Worm (Caenorhabditis elegans) whole organism, young adult: ENCODE results near the gene F42G10.1.

Experiments used
- B0019.2 ChIP-seq: fragments of 200-800 bp; sonication (Bioruptor generic); conservative IDR thresholded peaks from 2 replicates; pipeline ENCODE4 v1.3.6; 2022; ENCODE audit warnings: missing genetic modification reagents, missing genetic modification characterization, missing compliant biosample characterization
- B0336.3 ChIP-seq: fragments of 200-800 bp; sonication (Bioruptor generic); IDR thresholded peaks from 2 replicates; pipeline ENCODE4 v1.3.6; 2022; ENCODE audit warnings: missing genetic modification characterization, missing compliant biosample characterization
- C17E4.6 ChIP-seq: fragments of 200-800 bp; sonication (Bioruptor generic); IDR thresholded peaks from 2 replicates; pipeline ENCODE4 v1.3.6; 2022; ENCODE audit warnings: missing genetic modification reagents, missing genetic modification characterization, missing compliant biosample characterization
- F39B2.1 ChIP-seq: fragments of 200-800 bp; sonication (Bioruptor generic); IDR thresholded peaks from 2 replicates; pipeline ENCODE4 v1.3.6; 2022; ENCODE audit warnings: missing genetic modification reagents, missing genetic modification characterization, missing compliant biosample characterization
- F49E8.2 ChIP-seq: sonication (generic microtip); optimal IDR thresholded peaks from 3 replicates; lab custom pipeline; 2017; ENCODE audit warnings: missing genetic modification characterization, mild to moderate bottlenecking, missing compliant biosample characterization, antibody characterized with exemption, moderate library complexity; ENCODE audit not compliant: insufficient read depth
- F52B5.7 ChIP-seq: sonication (generic microtip); optimal IDR thresholded peaks from 2 replicates; lab custom pipeline; 2016; ENCODE audit warnings: mild to moderate bottlenecking, missing genetic modification characterization, missing compliant biosample characterization
- F55B11.4 ChIP-seq: sonication (generic microtip); optimal IDR thresholded peaks from 2 replicates; lab custom pipeline; 2016; ENCODE audit warnings: missing compliant biosample characterization, missing genetic modification characterization, borderline replicate concordance; ENCODE audit not compliant: insufficient read depth
- K11D2.4 ChIP-seq: fragments of 200-800 bp; sonication (Bioruptor generic); IDR thresholded peaks from 2 replicates; pipeline ENCODE4 v1.3.6; 2022; ENCODE audit warnings: missing genetic modification reagents, missing genetic modification characterization, missing compliant biosample characterization
- T07F8.4 ChIP-seq: sonication (generic microtip); optimal IDR thresholded peaks from 2 replicates; lab custom pipeline; 2016; ENCODE audit warnings: mild to moderate bottlenecking, missing genetic modification characterization, moderate library complexity, missing compliant biosample characterization
- T26A5.8 ChIP-seq: sonication (generic microtip); optimal IDR thresholded peaks from 2 replicates; lab custom pipeline; 2016; ENCODE audit warnings: missing genetic modification characterization, missing compliant biosample characterization
- aptf-3 ChIP-seq: fragments of 200-800 bp; sonication (Bioruptor generic); IDR thresholded peaks from 2 replicates; pipeline ENCODE4 v1.3.6; 2022; ENCODE audit warnings: missing genetic modification characterization, missing compliant biosample characterization
- attf-5 ChIP-seq: fragments of 200-800 bp; sonication (Bioruptor generic); optimal IDR thresholded peaks from 2 replicates; lab custom pipeline; 2018; ENCODE audit warnings: mild to moderate bottlenecking, missing genetic modification characterization, missing compliant biosample characterization
- attf-6 ChIP-seq: fragments of 200-800 bp; sonication (Bioruptor generic); IDR thresholded peaks from 2 replicates; pipeline ENCODE4 v1.3.6; 2022; ENCODE audit warnings: missing genetic modification reagents, missing genetic modification characterization, missing compliant biosample characterization
- bed-2 ChIP-seq: fragments of 200-800 bp; sonication (Bioruptor generic); IDR thresholded peaks from 2 replicates; pipeline ENCODE4 v1.3.6; 2022; ENCODE audit warnings: missing genetic modification reagents, missing genetic modification characterization, missing compliant biosample characterization
- ccch-3 ChIP-seq: fragments of 200-800 bp; sonication (Bioruptor generic); optimal IDR thresholded peaks from 2 replicates; lab custom pipeline; 2018; ENCODE audit warnings: mild to moderate bottlenecking, missing genetic modification characterization, missing compliant biosample characterization
- cebp-1 ChIP-seq, 2 experiments: fragments of 200-800 bp in 1 of 2; sonication (Bioruptor generic) in 1 of 2; sonication (generic microtip) in 1 of 2; IDR thresholded peaks in 1 of 2; optimal IDR thresholded peaks in 1 of 2; 2 replicates each; pipeline versions ENCODE4 v1.3.6 to Lab custom; 2017 to 2022; ENCODE audit warnings: missing compliant biosample characterization in 2 of 2, missing genetic modification characterization in 2 of 2, mild to moderate bottlenecking in 1 of 2, missing genetic modification reagents in 1 of 2, moderate library complexity in 1 of 2
- ceh-40 ChIP-seq: fragments of 200-800 bp; sonication (Bioruptor generic); IDR thresholded peaks from 2 replicates; pipeline ENCODE4 v1.3.6; 2022; ENCODE audit warnings: missing genetic modification characterization, missing compliant biosample characterization
- ceh-58 ChIP-seq: fragments of 200-800 bp; sonication (Bioruptor generic); IDR thresholded peaks from 2 replicates; pipeline ENCODE4 v1.3.6; 2022; ENCODE audit warnings: missing genetic modification characterization, missing compliant biosample characterization
- die-1 ChIP-seq: sonication (generic microtip); optimal IDR thresholded peaks from 2 replicates; lab custom pipeline; 2016; ENCODE audit warnings: missing genotype, mild to moderate bottlenecking, missing genetic modification characterization, missing compliant biosample characterization
- dpl-1 ChIP-seq: fragments of 150-350 bp; optimal IDR thresholded peaks from 2 replicates; lab custom pipeline; 2014; ENCODE audit warnings: missing biosample characterization, missing genetic modification reagents, missing genetic modification characterization
- ets-4 ChIP-seq: fragments of 200-800 bp; sonication (Bioruptor generic); optimal IDR thresholded peaks from 2 replicates; lab custom pipeline; 2018; ENCODE audit warnings: mild to moderate bottlenecking, missing genetic modification characterization, missing compliant biosample characterization
- gei-17 ChIP-seq: fragments of 200-800 bp; sonication (Bioruptor generic); optimal IDR thresholded peaks from 2 replicates; lab custom pipeline; 2018; ENCODE audit warnings: mild to moderate bottlenecking, missing genetic modification characterization, missing compliant biosample characterization
- him-1 ChIP-seq: sonication (generic microtip); optimal IDR thresholded peaks from 2 replicates; lab custom pipeline; 2016; ENCODE audit warnings: missing genotype, missing genetic modification reagents, missing genetic modification characterization, missing compliant biosample characterization
- hsf-1 ChIP-seq: fragments of 200-800 bp; sonication (Bioruptor generic); IDR thresholded peaks from 2 replicates; pipeline ENCODE4 v1.3.6; 2022; ENCODE audit warnings: missing genetic modification reagents, missing genetic modification characterization, missing compliant biosample characterization
- lin-40 ChIP-seq: sonication (generic microtip); optimal IDR thresholded peaks from 2 replicates; lab custom pipeline; 2016; ENCODE audit warnings: missing genetic modification characterization, mild to moderate bottlenecking, missing compliant biosample characterization, missing genotype, missing genetic modification reagents
- lin-54 ChIP-seq: fragments of 200-800 bp; sonication (Bioruptor generic); optimal IDR thresholded peaks from 2 replicates; lab custom pipeline; 2018; ENCODE audit warnings: mild to moderate bottlenecking, missing genetic modification characterization, missing compliant biosample characterization
- madf-10 ChIP-seq: sonication (generic microtip); optimal IDR thresholded peaks from 2 replicates; lab custom pipeline; 2016; ENCODE audit warnings: mild to moderate bottlenecking, missing genetic modification characterization, missing compliant biosample characterization
- madf-3 ChIP-seq: fragments of 200-800 bp; sonication (Bioruptor generic); IDR thresholded peaks from 2 replicates; pipeline ENCODE4 v1.3.6; 2022; ENCODE audit warnings: missing genetic modification reagents, missing genetic modification characterization, missing compliant biosample characterization
- nfya-2 ChIP-seq: fragments of 200-800 bp; sonication (Bioruptor generic); IDR thresholded peaks from 2 replicates; pipeline ENCODE4 v1.3.6; 2022; ENCODE audit warnings: missing genetic modification reagents, missing genetic modification characterization, missing compliant biosample characterization
- pbrm-1 ChIP-seq: fragments of 200-800 bp; sonication (Bioruptor generic); IDR thresholded peaks from 2 replicates; pipeline ENCODE4 v1.3.6; 2022; ENCODE audit warnings: missing genetic modification reagents, missing genetic modification characterization, missing compliant biosample characterization
- snpc-1.1 ChIP-seq: sonication (generic microtip); optimal IDR thresholded peaks from 2 replicates; lab custom pipeline; 2017; ENCODE audit warnings: missing genetic modification characterization, mild to moderate bottlenecking, missing compliant biosample characterization, antibody characterized with exemption, moderate library complexity, missing genotype, missing genetic modification reagents; ENCODE audit not compliant: insufficient read depth
- unc-130 ChIP-seq: sonication (generic microtip); optimal IDR thresholded peaks from 2 replicates; lab custom pipeline; 2016; ENCODE audit warnings: missing genetic modification reagents, missing genetic modification characterization, missing compliant biosample characterization
- zim-3 ChIP-seq: sonication (generic microtip); optimal IDR thresholded peaks from 2 replicates; lab custom pipeline; 2017; ENCODE audit warnings: mild to moderate bottlenecking, missing genetic modification characterization, moderate library complexity, missing compliant biosample characterization
- ztf-22 ChIP-seq: fragments of 200-800 bp; sonication (Bioruptor generic); optimal IDR thresholded peaks from 2 replicates; lab custom pipeline; 2018; ENCODE audit warnings: mild to moderate bottlenecking, missing genetic modification characterization, moderate library complexity, missing compliant biosample characterization

Gene F42G10.1

DNA sequence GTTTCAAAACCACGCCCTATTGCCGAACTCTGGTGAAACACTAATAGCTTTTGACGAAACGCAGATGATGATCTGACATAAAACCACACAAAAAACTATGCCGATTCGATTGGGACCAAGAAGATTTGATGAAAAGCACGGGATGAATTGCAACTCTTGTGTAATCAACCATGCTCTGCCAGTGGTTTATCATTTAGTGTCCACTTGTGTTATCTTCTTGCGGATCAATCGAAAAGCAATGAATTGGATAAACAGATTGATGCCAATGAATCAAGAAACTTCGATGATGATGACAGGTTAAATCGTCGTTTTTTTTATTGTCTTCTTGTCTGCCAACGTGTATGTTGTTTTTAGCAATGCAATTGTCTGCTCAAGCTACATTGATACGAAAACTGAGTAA, at the start of gene F42G10.1:
Gene F42G10.1 (minus strand): TSS at position 151 of the 400 bp plus-strand sequence.
- TF ChIP-seq ets-4 (GFP tag; lab: Kevin White, UChicago): no peak
- TF ChIP-seq T07F8.4 (tag; lab: Kevin White, UChicago): no peak
- TF ChIP-seq aptf-3: no peak
- TF ChIP-seq F39B2.1 (GFP tag; lab: Robert Waterston, UW): no peak

- TF ChIP-seq attf-5 (no peak), dpl-1 (GFP tag; lab: Kevin White, UChicago) (no peak), pbrm-1 (GFP tag; lab: Robert Waterston, UW) (no peak), gei-17 (GFP tag; lab: Kevin White, UChicago) (no peak), unc-130 (no peak), madf-3 (GFP tag; lab: Robert Waterston, UW) (no peak), ets-4 (GFP tag; lab: Kevin White, UChicago) (no peak), T26A5.8 (tag; lab: Kevin White, UChicago) (no peak)
Measured at ce11 chrX:10069692-10070091, 47.7 kb upstream of the F42G10.1 start, which contains the start of gene mlck-1. TSS of gene mlck-1 (minus strand) at chrX:10069792.

- TF ChIP-seq F55B11.4 (tag; lab: Kevin White, UChicago) (no peak), K11D2.4 (GFP tag; lab: Robert Waterston, UW) (0 out of 2 replicates have a peak, but pooled peaks have one; percentile 48), hsf-1 (no peak), bed-2 (GFP tag; lab: Robert Waterston, UW) (no peak), lin-54 (GFP tag; lab: Kevin White, UChicago) (no peak), zim-3 (tag; lab: Kevin White, UChicago) (no peak)
Measured at ce11 chrX:10068468-10068867, 46.5 kb upstream of the F42G10.1 start.

ce11 chrX:10060475-10061011, 38.6 kb upstream of the F42G10.1 start, which contains the start of gene ZC373.3:
TSS of gene ZC373.3 (plus strand) at chrX:10060525.
- TF ChIP-seq B0019.2 (no peak), ceh-40 (no peak), lin-40 (tag; lab: Kevin White, UChicago) (no peak), attf-6 (GFP tag; lab: Robert Waterston, UW) (no peak), cebp-1 (GFP tag; IDR thresholded peaks at IDR 0.05; lab: Robert Waterston, UW) (no peak), cebp-1 (tag; optimal IDR thresholded peaks at IDR 0.05; lab: Kevin White, UChicago) (no peak), ccch-3 (GFP tag; lab: Kevin White, UChicago) (no peak), B0336.3 (GFP tag; lab: Robert Waterston, UW) (no peak), die-1 (tag; lab: Kevin White, UChicago) (no peak), ceh-58 (GFP tag; lab: Robert Waterston, UW) (no peak), F52B5.7 (tag; lab: Kevin White, UChicago) (no peak), ets-4 (GFP tag; lab: Kevin White, UChicago) (no peak), ztf-22 (GFP tag; lab: Kevin White, UChicago) (no peak), C17E4.6 (GFP tag; lab: Robert Waterston, UW) (no peak), nfya-2 (GFP tag; lab: Robert Waterston, UW) (no peak), madf-10 (tag; lab: Kevin White, UChicago) (no peak), him-1 (tag; lab: Kevin White, UChicago) (no peak), snpc-1.1 (tag; lab: Kevin White, UChicago) (no peak), F49E8.2 (tag; lab: Kevin White, UChicago) (no peak)
